Worm (Caenorhabditis elegans) whole organism, L2 larva: ENCODE data around the gene F23H12.7.

Experiments used
- F13H6.1 ChIP-seq: sonication (generic microtip); optimal IDR thresholded peaks from 2 replicates; lab custom pipeline; 2016; ENCODE audit warnings: missing genetic modification characterization, missing compliant biosample characterization
- Y55F3AM.14 ChIP-seq: fragments of 200-800 bp; sonication (Bioruptor generic); optimal IDR thresholded peaks from 2 replicates; lab custom pipeline; 2018; ENCODE audit warnings: mild to moderate bottlenecking, missing genetic modification characterization, missing compliant biosample characterization
- alr-1 ChIP-seq: fragments of 150-350 bp; optimal IDR thresholded peaks from 2 replicates; lab custom pipeline; 2014; ENCODE audit warnings: missing biosample characterization, missing genetic modification characterization
- ama-1 ChIP-seq: fragments of 150-350 bp; optimal IDR thresholded peaks from 2 replicates; lab custom pipeline; 2018; ENCODE audit warnings: inconsistent platforms
- egl-27 ChIP-seq: sonication (generic microtip); optimal IDR thresholded peaks from 3 replicates; lab custom pipeline; 2017; ENCODE audit warnings: missing biosample characterization, missing genetic modification reagents, missing genetic modification characterization
- elt-1 ChIP-seq: fragments of 150-350 bp; optimal IDR thresholded peaks from 2 replicates; lab custom pipeline; 2014; ENCODE audit warnings: missing biosample characterization, missing genetic modification characterization
- lin-13 ChIP-seq: fragments of 150-350 bp; optimal IDR thresholded peaks from 2 replicates; lab custom pipeline; 2014; ENCODE audit warnings: missing biosample characterization, missing genetic modification reagents, missing genetic modification characterization
- lin-39 ChIP-seq: fragments of 150-350 bp; optimal IDR thresholded peaks from 2 replicates; lab custom pipeline; 2014; ENCODE audit warnings: missing biosample characterization, missing genetic modification reagents, missing genetic modification characterization
- nhr-11 ChIP-seq: fragments of 150-350 bp; optimal IDR thresholded peaks from 2 replicates; lab custom pipeline; 2014; ENCODE audit warnings: missing biosample characterization, missing genetic modification characterization
- nhr-12 ChIP-seq: fragments of 150-350 bp; optimal IDR thresholded peaks from 2 replicates; lab custom pipeline; 2014; ENCODE audit warnings: missing biosample characterization, missing genetic modification characterization
- snpc-4 ChIP-seq: fragments of 150-350 bp; optimal IDR thresholded peaks from 2 replicates; lab custom pipeline; 2014; ENCODE audit warnings: missing biosample characterization, missing genetic modification characterization
- unc-39 ChIP-seq: fragments of 150-350 bp; optimal IDR thresholded peaks from 2 replicates; lab custom pipeline; 2014; ENCODE audit warnings: missing biosample characterization, missing genetic modification characterization
- ztf-11 ChIP-seq: sonication (generic microtip); optimal IDR thresholded peaks from 2 replicates; lab custom pipeline; 2017; ENCODE audit warnings: missing biosample characterization, missing genetic modification characterization

DNA sequence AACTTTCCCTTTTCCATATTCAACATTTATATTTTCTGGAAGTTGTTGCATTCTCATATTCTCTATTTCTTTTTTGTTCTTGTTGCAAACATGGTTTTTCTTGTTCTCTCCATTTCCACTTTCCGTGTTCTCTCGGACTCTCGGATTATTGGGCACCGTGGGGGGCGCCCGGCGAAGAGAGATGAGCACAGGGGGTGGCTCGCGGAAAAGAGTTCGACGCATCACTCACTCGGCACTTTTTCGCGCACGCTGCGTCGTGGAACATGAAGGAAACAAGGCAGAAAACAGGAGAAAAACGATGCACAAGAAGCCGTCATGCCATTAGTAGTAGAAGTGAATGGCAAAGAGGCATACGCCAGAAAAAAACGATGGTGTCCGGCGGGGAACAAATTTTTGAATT, 44.8 kb upstream of the F23H12.7 start:
- TF ChIP-seq unc-39 (tag; lab: Kevin White, UChicago) (no peak), F13H6.1 (no peak), egl-27 (tag; lab: Kevin White, UChicago) (no peak), alr-1 (tag; lab: Kevin White, UChicago) (no peak), ama-1 (no peak), nhr-12 (tag; lab: Kevin White, UChicago) (no peak), ztf-11 (no peak), elt-1 (tag; lab: Kevin White, UChicago) (no peak), lin-13 (GFP tag; lab: Kevin White, UChicago) (no peak), nhr-11 (no peak), lin-39 (tag; lab: Kevin White, UChicago) (no peak), Y55F3AM.14 (no peak), snpc-4 (tag; lab: Kevin White, UChicago) (no peak)
